Worm (Caenorhabditis elegans) whole organism, L3 larva: ENCODE data around the gene T23F2.4.

Experiments used
- R02D3.7 ChIP-seq: fragments of 150-350 bp; optimal IDR thresholded peaks from 2 replicates; lab custom pipeline; 2014; ENCODE audit warnings: missing biosample characterization, missing genetic modification characterization
- ZK546.5 ChIP-seq: sonication (generic microtip); optimal IDR thresholded peaks from 2 replicates; lab custom pipeline; 2017; ENCODE audit warnings: missing biosample characterization, missing genetic modification characterization
- aly-2 ChIP-seq: fragments of 150-350 bp; optimal IDR thresholded peaks from 2 replicates; lab custom pipeline; 2014; ENCODE audit warnings: missing biosample characterization, missing genetic modification characterization
- ama-1 ChIP-seq: fragments of 150-350 bp; optimal IDR thresholded peaks from 2 replicates; lab custom pipeline; 2018
- ceh-28 ChIP-seq: fragments of 150-350 bp; optimal IDR thresholded peaks from 2 replicates; lab custom pipeline; 2014; ENCODE audit warnings: missing biosample characterization, missing genetic modification reagents, missing genetic modification characterization
- egl-27 ChIP-seq: sonication (generic microtip); optimal IDR thresholded peaks from 4 replicates; lab custom pipeline; 2017; ENCODE audit warnings: missing biosample characterization, missing genetic modification reagents, missing genetic modification characterization
- egl-5 ChIP-seq: fragments of 150-350 bp; optimal IDR thresholded peaks from 2 replicates; lab custom pipeline; 2017; ENCODE audit warnings: missing biosample characterization, missing genetic modification reagents, missing genetic modification characterization, inconsistent platforms
- elt-1 ChIP-seq: fragments of 150-350 bp; optimal IDR thresholded peaks from 2 replicates; lab custom pipeline; 2014; ENCODE audit warnings: missing biosample characterization, missing genetic modification characterization
- elt-2 ChIP-seq: sonication (generic microtip); optimal IDR thresholded peaks from 2 replicates; lab custom pipeline; 2016; ENCODE audit warnings: missing genetic modification reagents, mild to moderate bottlenecking, missing genetic modification characterization, missing compliant biosample characterization
- elt-3 ChIP-seq, 3 experiments: fragments of 150-350 bp in 1 of 3; sonication (generic microtip) in 2 of 3; optimal IDR thresholded peaks; 2 replicates in 2 of 3; 4 replicates in 1 of 3; lab custom pipeline; 2014 to 2017; ENCODE audit warnings: missing biosample characterization in 3 of 3, missing genetic modification characterization in 3 of 3
- eor-1 ChIP-seq, 2 experiments: fragments of 150-350 bp; optimal IDR thresholded peaks; 2 replicates each; lab custom pipeline; 2014 to 2018; ENCODE audit warnings: missing biosample characterization in 2 of 2, missing genetic modification characterization in 2 of 2
- fos-1 ChIP-seq: fragments of 150-350 bp; optimal IDR thresholded peaks from 2 replicates; lab custom pipeline; 2014; ENCODE audit warnings: missing biosample characterization, missing genetic modification characterization
- hmg-11 ChIP-seq: sonication (generic microtip); optimal IDR thresholded peaks from 2 replicates; lab custom pipeline; 2016; ENCODE audit warnings: missing genetic modification characterization, missing compliant biosample characterization
- jun-1 ChIP-seq: fragments of 150-350 bp; optimal IDR thresholded peaks from 2 replicates; lab custom pipeline; 2014; ENCODE audit warnings: missing biosample characterization, missing genetic modification reagents, missing genetic modification characterization
- lin-15B ChIP-seq: fragments of 150-350 bp; optimal IDR thresholded peaks from 2 replicates; lab custom pipeline; 2014; ENCODE audit warnings: missing biosample characterization, missing genetic modification characterization
- mdl-1 ChIP-seq: fragments of 150-350 bp; optimal IDR thresholded peaks from 2 replicates; lab custom pipeline; 2014; ENCODE audit warnings: missing biosample characterization, missing genetic modification characterization
- mml-1 ChIP-seq: fragments of 150-350 bp; sonication (generic microtip); optimal IDR thresholded peaks from 3 replicates; lab custom pipeline; 2014; ENCODE audit warnings: missing biosample characterization, missing genetic modification characterization
- nfya-1 ChIP-seq: sonication (generic microtip); optimal IDR thresholded peaks from 2 replicates; lab custom pipeline; 2017; ENCODE audit warnings: missing genetic modification characterization, mild to moderate bottlenecking, missing compliant biosample characterization, antibody characterized with exemption, moderate library complexity; ENCODE audit not compliant: insufficient read depth
- nhr-12 ChIP-seq: fragments of 150-350 bp; optimal IDR thresholded peaks from 2 replicates; lab custom pipeline; 2014; ENCODE audit warnings: missing biosample characterization, missing genetic modification characterization
- nhr-23 ChIP-seq: fragments of 150-350 bp; optimal IDR thresholded peaks from 2 replicates; lab custom pipeline; 2014; ENCODE audit warnings: missing biosample characterization, missing genetic modification reagents, missing genetic modification characterization
- nhr-25 ChIP-seq: sonication (generic microtip); optimal IDR thresholded peaks from 2 replicates; lab custom pipeline; 2017; ENCODE audit warnings: missing biosample characterization, missing genetic modification characterization
- nhr-43 ChIP-seq: sonication (generic microtip); optimal IDR thresholded peaks from 2 replicates; lab custom pipeline; 2016; ENCODE audit warnings: mild to moderate bottlenecking, missing genetic modification characterization, missing compliant biosample characterization; ENCODE audit not compliant: poor library complexity, severe bottlenecking
- nhr-67 ChIP-seq: fragments of 150-350 bp; optimal IDR thresholded peaks from 2 replicates; lab custom pipeline; 2014; ENCODE audit warnings: missing biosample characterization, missing genetic modification characterization
- nhr-76 ChIP-seq: fragments of 150-350 bp; sonication (generic microtip); optimal IDR thresholded peaks from 5 replicates; lab custom pipeline; 2014; ENCODE audit warnings: missing biosample characterization, missing genetic modification characterization
- nhr-77 ChIP-seq: fragments of 150-350 bp; optimal IDR thresholded peaks from 2 replicates; lab custom pipeline; 2014; ENCODE audit warnings: missing biosample characterization, missing genetic modification characterization
- pha-4 ChIP-seq: fragments of 150-350 bp; optimal IDR thresholded peaks from 2 replicates; lab custom pipeline; 2014; ENCODE audit warnings: missing biosample characterization, missing genetic modification reagents, missing genetic modification characterization
- pqm-1 ChIP-seq: fragments of 150-350 bp; optimal IDR thresholded peaks from 2 replicates; lab custom pipeline; 2017; ENCODE audit warnings: missing biosample characterization, missing genetic modification characterization, inconsistent platforms
- sea-2 ChIP-seq: fragments of 150-350 bp; sonication (generic microtip); optimal IDR thresholded peaks from 4 replicates; lab custom pipeline; 2014; ENCODE audit warnings: missing biosample characterization, missing genetic modification reagents, missing genetic modification characterization
- snpc-4 ChIP-seq: fragments of 150-350 bp; optimal IDR thresholded peaks from 2 replicates; lab custom pipeline; 2014; ENCODE audit warnings: missing biosample characterization, missing genetic modification characterization
- tbx-2 ChIP-seq: sonication (generic microtip); optimal IDR thresholded peaks from 2 replicates; lab custom pipeline; 2016; ENCODE audit warnings: mild to moderate bottlenecking, missing genetic modification characterization, missing compliant biosample characterization
- unc-39 ChIP-seq: sonication (generic microtip); optimal IDR thresholded peaks from 4 replicates; lab custom pipeline; 2017; ENCODE audit warnings: missing biosample characterization, missing genetic modification characterization
- unc-62 ChIP-seq: fragments of 150-350 bp; sonication (generic microtip); optimal IDR thresholded peaks from 4 replicates; lab custom pipeline; 2014; ENCODE audit warnings: missing biosample characterization, missing genetic modification reagents, missing genetic modification characterization
- zag-1 ChIP-seq: fragments of 150-350 bp; optimal IDR thresholded peaks from 2 replicates; lab custom pipeline; 2014; ENCODE audit warnings: missing biosample characterization, missing genetic modification characterization
- ztf-4 ChIP-seq: fragments of 150-350 bp; optimal IDR thresholded peaks from 2 replicates; lab custom pipeline; 2014; ENCODE audit warnings: missing biosample characterization, missing genetic modification characterization

The T23F2.4 gene

DNA sequence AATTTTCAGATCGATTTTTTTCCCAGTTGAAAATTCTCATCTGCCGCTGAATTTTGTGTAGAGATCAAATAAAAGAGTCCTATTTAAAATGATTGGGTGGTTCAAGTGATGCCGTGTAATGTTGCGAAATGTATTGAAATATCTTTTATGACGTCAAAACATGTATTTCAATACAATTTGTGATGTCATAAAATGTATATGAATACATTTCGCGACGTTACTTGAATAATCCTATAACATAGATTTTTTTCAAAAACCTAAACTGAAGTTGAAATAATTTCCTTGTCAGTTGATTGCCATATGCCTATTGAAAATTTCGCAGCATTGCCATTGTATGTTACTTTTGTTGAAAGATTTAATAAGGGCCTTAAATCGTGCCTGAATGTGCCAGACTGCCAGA lies 25.3 kb downstream of the T23F2.4 start, which contains the start of gene F55D1.1:
TSS of gene F55D1.1 (plus strand) at position 301 of the 400 bp plus-strand sequence.
- TF ChIP-seq nhr-76 (tag; lab: Kevin White, UChicago) (no peak), mml-1 (no peak), elt-1 (tag; lab: Kevin White, UChicago) (no peak), nhr-12 (tag; lab: Kevin White, UChicago) (no peak), tbx-2 (tag; lab: Kevin White, UChicago) (no peak), snpc-4 (no peak), nhr-23 (tag; lab: Kevin White, UChicago) (no peak), pqm-1 (tag; lab: Kevin White, UChicago) (no peak), ama-1 (lab: Kevin White, UChicago) (no peak), mdl-1 (tag; lab: Kevin White, UChicago) (no peak), nhr-25 (tag; lab: Kevin White, UChicago) (no peak), elt-3 (tag; optimal IDR thresholded peaks at IDR 0.05; lab: Kevin White, UChicago) (no peak), ceh-28 (tag; lab: Kevin White, UChicago) (no peak), unc-39 (tag; lab: Kevin White, UChicago) (no peak), egl-5 (no peak), nhr-43 (tag; lab: Kevin White, UChicago) (no peak)
- TF ChIP-seq, all 47 proteins: peak for 0

DNA sequence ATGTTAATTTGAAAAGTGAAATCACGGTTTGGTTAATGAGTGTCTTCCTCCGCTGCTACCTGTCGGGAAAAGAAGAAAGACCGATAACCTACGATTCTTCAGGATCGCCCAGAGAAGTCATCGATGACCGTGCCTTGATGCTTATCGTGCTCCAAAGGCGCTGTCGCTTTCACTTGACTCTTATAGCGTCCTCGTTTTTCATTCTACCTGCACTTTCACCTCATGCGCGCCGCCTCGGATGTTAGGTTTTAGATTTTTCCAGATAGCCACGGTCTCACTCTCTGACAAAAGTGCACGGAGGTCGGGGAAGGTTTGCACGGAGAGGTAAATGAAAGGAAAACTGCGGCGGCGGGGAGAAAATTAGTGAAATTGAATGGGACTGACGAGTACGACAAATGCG lies 26.0 kb downstream of the T23F2.4 start:
- no peak for TF ChIP-seq pha-4
- no peak for TF ChIP-seq aly-2
- TF ChIP-seq R02D3.7 (tag; lab: Kevin White, UChicago) = no peak
- no peak for TF ChIP-seq hmg-11 (tag; lab: Kevin White, UChicago)
- no peak for TF ChIP-seq eor-1 (tag; optimal IDR thresholded peaks at IDR 0.05; lab: Kevin White, UChicago)
- TF ChIP-seq mdl-1 (tag; lab: Kevin White, UChicago) = no peak
- TF ChIP-seq egl-27 = no peak
- no peak for TF ChIP-seq elt-1 (tag; lab: Kevin White, UChicago)
- TF ChIP-seq lin-15B (tag; lab: Kevin White, UChicago) = no peak
- TF ChIP-seq sea-2 (GFP tag; lab: Kevin White, UChicago) = no peak
- TF ChIP-seq nfya-1 (tag; lab: Kevin White, UChicago) = no peak
- TF ChIP-seq nhr-23 (tag; lab: Kevin White, UChicago) = no peak
- no peak for TF ChIP-seq snpc-4
- no peak for TF ChIP-seq ztf-4
- TF ChIP-seq fos-1 (tag; lab: Kevin White, UChicago) = no peak
- no peak for TF ChIP-seq unc-62 (GFP tag; lab: Kevin White, UChicago)
- TF ChIP-seq unc-39 (tag; lab: Kevin White, UChicago) = no peak
- TF ChIP-seq nhr-12 (tag; lab: Kevin White, UChicago) = no peak
- TF ChIP-seq jun-1 (tag; lab: Kevin White, UChicago) = no peak
- no peak for TF ChIP-seq zag-1 (tag; lab: Kevin White, UChicago)

DNA sequence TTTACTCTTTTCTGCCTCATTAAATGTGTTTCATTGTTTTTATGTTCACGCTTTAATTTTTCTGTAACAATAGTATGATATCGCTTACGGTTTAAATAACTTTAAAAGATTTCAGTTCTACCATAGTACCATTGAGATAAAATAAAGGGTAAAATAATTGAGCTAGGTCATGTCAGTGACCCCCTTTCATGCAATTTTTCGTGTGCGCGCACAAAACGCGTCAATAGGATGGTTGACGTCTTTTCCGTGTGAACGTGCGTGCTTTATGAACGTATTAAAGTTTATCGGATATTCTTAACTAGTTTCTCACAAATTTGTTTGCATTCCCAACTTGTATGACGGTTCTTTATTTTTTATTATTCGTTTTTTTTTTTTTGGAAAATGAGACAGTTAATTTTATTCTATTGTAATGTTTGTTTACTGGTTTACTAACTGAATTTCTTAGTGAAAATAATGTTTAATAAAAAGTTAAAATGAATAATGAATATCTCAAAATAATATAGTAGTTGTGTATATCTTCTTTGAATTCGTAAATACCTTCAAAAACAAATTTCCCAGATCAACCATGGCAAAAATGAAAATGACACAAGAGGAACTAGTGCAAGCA lies 28.9 kb downstream of the T23F2.4 start, which contains the start of gene C25F6.1:
TSS of gene C25F6.1 (plus strand) at position 557 of the 607 bp plus-strand sequence.
- TF ChIP-seq jun-1 (tag; lab: Kevin White, UChicago) (peak; percentile 18), unc-39 (tag; lab: Kevin White, UChicago) (no peak), nhr-23 (tag; lab: Kevin White, UChicago) (peak; percentile 23), pha-4 (peak; percentile 29), unc-62 (GFP tag; lab: Kevin White, UChicago) (no peak), elt-2 (no peak), elt-3 (tag; optimal IDR thresholded peaks at IDR 0.05; lab: Kevin White, UChicago) (no peak), nhr-67 (tag; lab: Kevin White, UChicago) (no peak), ceh-28 (tag; lab: Kevin White, UChicago) (no peak), nhr-77 (tag; lab: Kevin White, UChicago) (no peak)
- TF ChIP-seq, all 47 proteins: peak for 3

DNA sequence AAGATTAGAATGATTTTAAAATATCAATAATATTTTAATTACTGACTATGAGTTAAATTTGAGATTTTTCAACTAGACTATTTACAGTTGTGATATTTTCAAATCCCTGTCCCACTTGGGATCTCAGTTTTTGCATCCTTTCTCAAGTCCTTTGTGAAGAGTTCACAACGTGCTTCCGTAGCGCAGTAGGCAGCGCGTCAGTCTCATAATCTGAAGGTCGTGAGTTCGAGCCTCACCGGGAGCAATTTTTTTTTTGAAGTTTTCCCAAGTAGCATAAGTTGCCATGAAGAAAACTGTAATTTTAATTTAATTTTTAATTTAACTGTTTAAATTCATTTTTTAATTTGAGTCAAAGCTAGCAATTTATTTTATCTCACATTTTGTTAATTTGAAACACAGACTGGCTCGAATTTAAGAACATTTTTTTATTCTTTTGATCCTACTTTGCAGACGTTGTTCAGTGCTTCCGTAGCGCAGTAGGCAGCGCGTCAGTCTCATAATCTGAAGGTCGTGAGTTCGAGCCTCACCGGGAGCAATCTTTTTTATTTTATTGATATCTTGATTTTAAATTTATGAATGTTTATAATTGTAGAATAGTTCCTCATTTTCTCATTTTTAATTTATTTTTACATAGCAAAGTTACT lies 29.5 kb downstream of the T23F2.4 start:
- TF ChIP-seq ZK546.5 (tag; lab: Kevin White, UChicago) = no peak
- TF ChIP-seq nfya-1 (tag; lab: Kevin White, UChicago) = peak; percentile 15
- peak; percentile 43 for TF ChIP-seq hmg-11 (tag; lab: Kevin White, UChicago)
- TF ChIP-seq pha-4 = peak; percentile 27
